Fruit fly (Drosophila melanogaster) whole organism, wandering third instar larva: ENCODE measurements around the gene gfzf.
A peak's percentile ranks its signal among the peaks of the same experiment; 100 is the strongest.

Experiments used
- CG9705 ChIP-seq: fragments of 200-800 bp; sonication (Bioruptor generic); optimal IDR thresholded peaks from 2 replicates; lab custom pipeline; 2018; ENCODE audit warnings: missing biosample characterization, mild to moderate bottlenecking, missing genetic modification characterization
- Dfd ChIP-seq: fragments of >200 bp; optimal IDR thresholded peaks from 2 replicates; lab custom pipeline; 2017; ENCODE audit warnings: missing biosample characterization, missing genetic modification characterization
- Dif ChIP-seq: fragments of 200-275, 200-300 bp; sonication (Bioruptor generic); optimal IDR thresholded peaks from 2 replicates; lab custom pipeline; 2018; ENCODE audit warnings: missing biosample characterization, missing genetic modification characterization; ENCODE audit not compliant: partially characterized antibody
- HLH106 ChIP-seq: fragments of 200-800 bp; optimal IDR thresholded peaks from 3 replicates; lab custom pipeline; 2019; ENCODE audit warnings: missing biosample characterization, mild to moderate bottlenecking, missing genetic modification characterization, moderate library complexity
- OdsH ChIP-seq: fragments of 200-800 bp; sonication (Bioruptor generic); optimal IDR thresholded peaks from 2 replicates; lab custom pipeline; 2016; ENCODE audit warnings: missing biosample characterization, mild to moderate bottlenecking, missing genetic modification characterization
- fru ChIP-seq: fragments of 200-800 bp; sonication (Bioruptor generic); optimal IDR thresholded peaks from 3 replicates; lab custom pipeline; 2016; ENCODE audit warnings: missing biosample characterization, mild to moderate bottlenecking, missing genetic modification characterization
- h ChIP-seq: fragments of 200-800 bp; sonication (Bioruptor generic); optimal IDR thresholded peaks from 3 replicates; lab custom pipeline; 2016; ENCODE audit warnings: missing biosample characterization, mild to moderate bottlenecking, missing genetic modification characterization
- pan ChIP-seq: fragments of >200 bp; optimal IDR thresholded peaks from 2 replicates; lab custom pipeline; 2017
- usp ChIP-seq: fragments of >200 bp; optimal IDR thresholded peaks from 2 replicates; lab custom pipeline; 2017; ENCODE audit warnings: missing biosample characterization, missing genetic modification characterization

DNA sequence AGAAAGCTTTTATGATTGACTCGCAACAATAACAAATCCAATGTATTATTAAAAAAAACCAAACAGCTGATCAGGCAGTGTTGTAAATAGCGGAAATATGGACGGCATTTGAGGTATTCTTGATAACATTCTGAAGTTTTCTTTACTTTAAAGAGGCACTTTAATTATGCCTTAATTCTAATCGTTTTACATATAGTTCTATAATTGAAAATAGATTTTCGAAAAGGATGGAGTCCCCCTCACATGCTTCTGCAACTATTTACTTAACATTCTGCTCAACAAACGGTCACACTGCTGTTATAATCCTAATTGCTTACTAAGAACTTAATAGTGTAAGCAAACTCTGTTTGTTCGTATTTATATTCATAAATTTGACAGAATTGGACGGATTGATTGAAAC is 22.8 kb downstream of the gfzf start, which contains the start of gene CG10068:
- TF ChIP-seq HLH106 (peak; percentile 82), CG9705 (GFP tag; lab: Kevin White, UChicago) (peak; percentile 60), usp (GFP tag; lab: Kevin White, UChicago) (no peak), h (GFP tag; lab: Kevin White, UChicago) (peak; percentile 90), Dif (GFP tag; lab: Kevin White, UChicago) (no peak), fru (GFP tag; lab: Kevin White, UChicago) (peak; percentile 84), OdsH (GFP tag; lab: Kevin White, UChicago) (peak; percentile 82), Dfd (GFP tag; lab: Kevin White, UChicago) (no peak), pan (lab: Kevin White, UChicago) (no peak)
